Worm (Caenorhabditis elegans): Measurements from ENCODE around the gene R10H10.7.

Gene R10H10.7

ce11 chrIV:10463127-10463526 is 49.4 kb upstream of the R10H10.7 start (continued):
- no peak for TF ChIP-seq lsy-2 (tag; optimal IDR thresholded peaks at IDR 0.05)
- no peak for TF ChIP-seq egl-27 (tag; optimal IDR thresholded peaks at IDR 0.05)
- no peak for TF ChIP-seq nhr-41 (GFP tag; IDR thresholded peaks at IDR 0.05)
- TF ChIP-seq nhr-10 (tag; optimal IDR thresholded peaks at IDR 0.05) = no peak
- no peak for TF ChIP-seq F49E8.2 (tag; optimal IDR thresholded peaks at IDR 0.05; ENCODE audit: borderline replicate concordance)
- TF ChIP-seq dpl-1 (GFP tag; optimal IDR thresholded peaks at IDR 0.05) = no peak
- peak; percentile 76 for TF ChIP-seq ceh-20 (GFP tag; IDR thresholded peaks at IDR 0.05)
- no peak for TF ChIP-seq zip-2 (tag; optimal IDR thresholded peaks at IDR 0.05)
- TF ChIP-seq F10B5.3 (tag; optimal IDR thresholded peaks at IDR 0.05) = no peak
- TF ChIP-seq madf-9 (GFP tag; conservative IDR thresholded peaks at IDR 0.05) = no peak
- TF ChIP-seq cey-2 (tag; optimal IDR thresholded peaks at IDR 0.05; ENCODE audit: borderline replicate concordance, insufficient read depth) = no peak
- no peak for TF ChIP-seq mdt-29 (GFP tag; IDR thresholded peaks at IDR 0.05)
- peak; percentile 83 for TF ChIP-seq dve-1 (tag; optimal IDR thresholded peaks at IDR 0.05; ENCODE audit: insufficient read depth)
- TF ChIP-seq dmd-9 (GFP tag; IDR thresholded peaks at IDR 0.05) = no peak
- no peak for TF ChIP-seq vab-7 (GFP tag; IDR thresholded peaks at IDR 0.05)
- 0 out of 2 replicates have a peak, but pooled peaks have one; percentile 29 for TF ChIP-seq nhr-42 (GFP tag; IDR thresholded peaks at IDR 0.05)
- no peak for TF ChIP-seq ZK337.2 (GFP tag; IDR thresholded peaks at IDR 0.05)
- no peak for TF ChIP-seq mxl-3 (GFP tag; optimal IDR thresholded peaks at IDR 0.05)
- peak; percentile 77; the same call in 1 of the 2 replicates for TF ChIP-seq saeg-2 (GFP tag; IDR thresholded peaks at IDR 0.05)
- TF ChIP-seq zfp-2 (tag; optimal IDR thresholded peaks at IDR 0.05) = no peak
- no peak for TF ChIP-seq snpc-4 (tag; optimal IDR thresholded peaks at IDR 0.05)
- TF ChIP-seq hif-1 (tag; optimal IDR thresholded peaks at IDR 0.05) = no peak
- no peak for TF ChIP-seq aha-1 (tag)
- TF ChIP-seq mxl-2 (GFP tag; conservative IDR thresholded peaks at IDR 0.05) = peak; percentile 89
- peak; percentile 77 for TF ChIP-seq nhr-28 (tag; optimal IDR thresholded peaks at IDR 0.05)
- TF ChIP-seq jun-1 (tag; optimal IDR thresholded peaks at IDR 0.05) = no peak
- TF ChIP-seq lin-29 (GFP tag; IDR thresholded peaks at IDR 0.05) = no peak
- TF ChIP-seq Y105C5A.15 (GFP tag; IDR thresholded peaks at IDR 0.05) = no peak
- no peak for TF ChIP-seq hmg-1.1 (GFP tag; IDR thresholded peaks at IDR 0.05)

ce11 chrIV:10462608-10463007 is 48.9 kb upstream of the R10H10.7 start:
- TF ChIP-seq dmd-6 (GFP tag; IDR thresholded peaks at IDR 0.05) (peak; percentile 82), hif-1 (tag; optimal IDR thresholded peaks at IDR 0.05) (no peak), aha-1 (tag) (peak; percentile 44), gei-8 (GFP tag; optimal IDR thresholded peaks at IDR 0.05) (no peak), nhr-10 (tag; optimal IDR thresholded peaks at IDR 0.05) (no peak), daf-16 (GFP tag; optimal IDR thresholded peaks at IDR 0.05) (no peak), daf-16 (tag; optimal IDR thresholded peaks at IDR 0.05) (peak; percentile 69), ztf-11 (tag; optimal IDR thresholded peaks at IDR 0.05) (no peak), nhr-28 (tag; optimal IDR thresholded peaks at IDR 0.05) (peak; percentile 3)

ce11 chrIV:10461767-10462166 is 48.0 kb upstream of the R10H10.7 start, which contains the start of gene mec-3:
TSS of gene mec-3 (minus strand) at chrIV:10461867.
- TF ChIP-seq ceh-44 (GFP tag; IDR thresholded peaks at IDR 0.05) = no peak
- TF ChIP-seq zfp-2 (tag; optimal IDR thresholded peaks at IDR 0.05) = no peak
- TF ChIP-seq mdt-29 (GFP tag; IDR thresholded peaks at IDR 0.05) = no peak
- TF ChIP-seq ctbp-1 (GFP tag; IDR thresholded peaks at IDR 0.05) = no peak
- no peak for TF ChIP-seq skn-1 (tag; optimal IDR thresholded peaks at IDR 0.05)
- TF ChIP-seq nhr-111 (GFP tag; optimal IDR thresholded peaks at IDR 0.05) = no peak
- TF ChIP-seq mes-2 (tag; optimal IDR thresholded peaks at IDR 0.05; ENCODE audit: poor library complexity, severe bottlenecking) = no peak
- no peak for TF ChIP-seq fkh-10 (GFP tag; optimal IDR thresholded peaks at IDR 0.05)
- TF ChIP-seq saeg-2 (GFP tag; IDR thresholded peaks at IDR 0.05) = no peak
- TF ChIP-seq jun-1 (tag; optimal IDR thresholded peaks at IDR 0.05) = no peak
